Worm (Caenorhabditis elegans): Measurements from ENCODE around the gene srw-127.

The srw-127 gene

ce11 chrV:7017059-7017458 lies 4.3 kb downstream of the srw-127 start, which contains the start of gene srsx-32:
srsx-32 (plus strand) TSS chrV:7017359.
- no peak for TF ChIP-seq tab-1 (GFP tag; IDR thresholded peaks at IDR 0.05)
- no peak for TF ChIP-seq T22C8.4 (GFP tag; IDR thresholded peaks at IDR 0.05)
- no peak for TF ChIP-seq klf-2 (GFP tag; conservative IDR thresholded peaks at IDR 0.05)
- no peak for TF ChIP-seq ref-1 (GFP tag; conservative IDR thresholded peaks at IDR 0.05)
- TF ChIP-seq med-1 (GFP tag; optimal IDR thresholded peaks at IDR 0.05; ENCODE audit: insufficient read depth), result no peak
- TF ChIP-seq flt-1 (GFP tag; IDR thresholded peaks at IDR 0.05), result no peak
- no peak for TF ChIP-seq ztf-29 (GFP tag; IDR thresholded peaks at IDR 0.05)
- no peak for TF ChIP-seq cog-1 (tag; optimal IDR thresholded peaks at IDR 0.05)
- TF ChIP-seq ztf-23 (GFP tag; IDR thresholded peaks at IDR 0.05), result no peak

DNA sequence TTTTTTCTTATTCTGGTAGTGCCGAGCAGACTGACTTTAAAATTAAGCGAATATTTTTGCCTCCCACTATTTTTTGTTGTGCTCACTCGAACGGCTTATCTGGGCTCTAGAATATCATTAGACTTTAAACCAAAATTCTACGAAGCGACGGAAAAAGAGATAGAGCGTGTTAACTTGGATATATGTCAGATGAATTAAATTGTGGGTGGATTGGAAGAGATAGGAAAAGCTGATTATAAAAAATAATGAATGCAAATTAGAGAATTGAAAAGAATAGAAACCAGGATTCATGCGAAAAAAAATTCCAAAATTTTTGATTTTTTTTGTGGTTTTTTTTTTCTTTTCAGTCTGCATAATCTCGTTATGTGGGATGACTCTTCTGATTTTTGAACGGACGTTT lies 9.1 kb downstream of the srw-127 start, which contains the start of gene F20A1.4:
TSS of gene F20A1.4 (minus strand) at position 101 of the 400 bp plus-strand sequence.
- no peak for TF ChIP-seq ztf-29 (GFP tag; IDR thresholded peaks at IDR 0.05)
- TF ChIP-seq ref-1 (GFP tag; conservative IDR thresholded peaks at IDR 0.05), result no peak
- no peak for TF ChIP-seq klf-2 (GFP tag; conservative IDR thresholded peaks at IDR 0.05)
- no peak for TF ChIP-seq med-1 (GFP tag; optimal IDR thresholded peaks at IDR 0.05; ENCODE audit: insufficient read depth)

DNA sequence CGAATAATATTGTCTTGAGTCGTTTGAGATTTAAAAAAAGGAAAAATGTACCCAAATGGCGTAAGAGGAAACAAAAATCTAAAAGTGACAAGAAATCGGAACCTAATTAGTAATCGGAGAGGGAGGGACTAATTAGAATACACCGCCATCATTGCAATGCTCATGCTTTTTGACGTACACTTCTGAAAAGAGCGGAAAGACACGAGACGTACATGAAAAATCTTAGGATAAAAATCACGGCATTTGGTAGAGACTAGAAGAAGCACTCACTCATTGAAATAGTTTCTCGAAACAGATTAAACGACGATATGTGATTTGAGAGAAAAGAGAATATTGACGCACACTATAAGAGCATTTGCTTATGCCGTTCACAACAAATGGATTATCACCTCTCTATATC lies 10.3 kb downstream of the srw-127 start:
- TF ChIP-seq ztf-29 (GFP tag; IDR thresholded peaks at IDR 0.05) (no peak), cog-1 (tag; optimal IDR thresholded peaks at IDR 0.05) (no peak), med-1 (GFP tag; optimal IDR thresholded peaks at IDR 0.05; ENCODE audit: insufficient read depth) (no peak), T22C8.4 (GFP tag; IDR thresholded peaks at IDR 0.05) (no peak), ztf-23 (GFP tag; IDR thresholded peaks at IDR 0.05) (no peak), ref-1 (GFP tag; conservative IDR thresholded peaks at IDR 0.05) (no peak), tab-1 (GFP tag; IDR thresholded peaks at IDR 0.05) (no peak)

- TF ChIP-seq cog-1 (tag; optimal IDR thresholded peaks at IDR 0.05), result no peak
Measured at ce11 chrV:7027055-7027454, 14.3 kb downstream of the srw-127 start, which contains the start of gene F20A1.6. F20A1.6 (minus strand) TSS chrV:7027155.

- no peak for TF ChIP-seq flt-1 (GFP tag; IDR thresholded peaks at IDR 0.05)
- no peak for TF ChIP-seq ref-1 (GFP tag; conservative IDR thresholded peaks at IDR 0.05)
- no peak for TF ChIP-seq med-1 (GFP tag; optimal IDR thresholded peaks at IDR 0.05; ENCODE audit: insufficient read depth)
- no peak for TF ChIP-seq T22C8.4 (GFP tag; IDR thresholded peaks at IDR 0.05)
- no peak for TF ChIP-seq tab-1 (GFP tag; IDR thresholded peaks at IDR 0.05)
- no peak for TF ChIP-seq cog-1 (tag; optimal IDR thresholded peaks at IDR 0.05)
- no peak for TF ChIP-seq ztf-29 (GFP tag; IDR thresholded peaks at IDR 0.05)
- TF ChIP-seq ztf-23 (GFP tag; IDR thresholded peaks at IDR 0.05), result no peak
- no peak for TF ChIP-seq klf-2 (GFP tag; conservative IDR thresholded peaks at IDR 0.05)
Measured at ce11 chrV:7036475-7036874, 23.8 kb downstream of the srw-127 start, which contains the start of gene twk-11. twk-11 (minus strand) TSS chrV:7036575.

DNA sequence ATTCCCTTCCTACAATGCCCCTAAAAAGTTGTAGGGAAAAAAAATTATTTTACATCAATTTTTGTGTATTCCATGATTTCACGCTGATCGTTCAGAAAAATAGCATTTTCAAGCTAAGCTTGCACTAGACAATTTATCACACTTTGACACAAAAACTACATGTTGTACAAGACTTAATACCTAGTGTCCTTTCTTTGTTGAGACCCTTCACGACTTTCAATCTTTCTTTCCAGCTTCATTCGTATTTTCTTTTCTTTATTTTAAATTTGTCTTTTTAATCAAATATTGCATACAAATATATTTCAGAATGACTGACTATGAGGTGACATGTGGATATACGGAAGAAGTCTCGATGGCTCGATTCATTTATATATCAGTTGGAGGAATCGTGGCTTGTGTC lies 33.3 kb downstream of the srw-127 start, which contains the start of gene F20A1.2:
TSS of gene F20A1.2 (plus strand) at position 301 of the 400 bp plus-strand sequence.
- TF ChIP-seq med-1 (GFP tag; optimal IDR thresholded peaks at IDR 0.05; ENCODE audit: insufficient read depth) (no peak), tab-1 (GFP tag; IDR thresholded peaks at IDR 0.05) (no peak), ztf-29 (GFP tag; IDR thresholded peaks at IDR 0.05) (no peak), ref-1 (GFP tag; conservative IDR thresholded peaks at IDR 0.05) (no peak), flt-1 (GFP tag; IDR thresholded peaks at IDR 0.05) (no peak), ztf-23 (GFP tag; IDR thresholded peaks at IDR 0.05) (no peak), cog-1 (tag; optimal IDR thresholded peaks at IDR 0.05) (no peak), klf-2 (GFP tag; conservative IDR thresholded peaks at IDR 0.05) (no peak), T22C8.4 (GFP tag; IDR thresholded peaks at IDR 0.05) (no peak)

ce11 chrV:7047512-7047911 lies 34.8 kb downstream of the srw-127 start, which contains the start of gene F20A1.8:
F20A1.8 (minus strand) TSS chrV:7047612.
- TF ChIP-seq ztf-29 (GFP tag; IDR thresholded peaks at IDR 0.05) (no peak), flt-1 (GFP tag; IDR thresholded peaks at IDR 0.05) (no peak), T22C8.4 (GFP tag; IDR thresholded peaks at IDR 0.05) (no peak), tab-1 (GFP tag; IDR thresholded peaks at IDR 0.05) (no peak), cog-1 (tag; optimal IDR thresholded peaks at IDR 0.05) (no peak), klf-2 (GFP tag; conservative IDR thresholded peaks at IDR 0.05) (no peak), ref-1 (GFP tag; conservative IDR thresholded peaks at IDR 0.05) (no peak), med-1 (GFP tag; optimal IDR thresholded peaks at IDR 0.05; ENCODE audit: insufficient read depth) (no peak), ztf-23 (GFP tag; IDR thresholded peaks at IDR 0.05) (no peak)

DNA sequence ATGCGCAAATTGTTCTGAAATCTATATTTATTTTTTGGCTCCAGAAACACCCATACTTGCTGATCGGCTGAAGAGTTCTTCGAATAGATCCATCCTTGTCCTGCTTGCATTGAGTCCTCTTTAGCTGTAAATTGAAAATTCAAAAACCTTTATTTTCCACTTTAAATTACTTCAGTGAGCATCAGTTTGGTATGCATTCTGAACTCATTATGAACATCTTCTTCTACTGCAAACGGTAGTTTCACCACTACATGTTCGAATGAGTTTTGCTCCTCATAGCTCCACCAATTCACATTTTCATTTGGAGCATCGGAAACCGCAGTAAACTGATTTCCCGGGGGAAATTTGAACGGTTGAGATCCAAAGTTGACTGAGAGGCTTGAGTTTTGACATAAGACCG lies 37.4 kb downstream of the srw-127 start:
- TF ChIP-seq ref-1 (GFP tag; conservative IDR thresholded peaks at IDR 0.05), result no peak
- TF ChIP-seq ztf-29 (GFP tag; IDR thresholded peaks at IDR 0.05), result no peak
- TF ChIP-seq ztf-23 (GFP tag; IDR thresholded peaks at IDR 0.05), result no peak
- TF ChIP-seq T22C8.4 (GFP tag; IDR thresholded peaks at IDR 0.05), result no peak
- TF ChIP-seq med-1 (GFP tag; optimal IDR thresholded peaks at IDR 0.05; ENCODE audit: insufficient read depth), result no peak
- no peak for TF ChIP-seq flt-1 (GFP tag; IDR thresholded peaks at IDR 0.05)
- TF ChIP-seq klf-2 (GFP tag; conservative IDR thresholded peaks at IDR 0.05), result no peak
- no peak for TF ChIP-seq cog-1 (tag; optimal IDR thresholded peaks at IDR 0.05)
- no peak for TF ChIP-seq tab-1 (GFP tag; IDR thresholded peaks at IDR 0.05)

- no peak for TF ChIP-seq klf-2 (GFP tag; conservative IDR thresholded peaks at IDR 0.05)
- TF ChIP-seq ref-1 (GFP tag; conservative IDR thresholded peaks at IDR 0.05), result no peak
- no peak for TF ChIP-seq ztf-23 (GFP tag; IDR thresholded peaks at IDR 0.05)
- TF ChIP-seq ztf-29 (GFP tag; IDR thresholded peaks at IDR 0.05), result no peak
- TF ChIP-seq med-1 (GFP tag; optimal IDR thresholded peaks at IDR 0.05; ENCODE audit: insufficient read depth), result no peak
- TF ChIP-seq tab-1 (GFP tag; IDR thresholded peaks at IDR 0.05), result no peak
- no peak for TF ChIP-seq cog-1 (tag; optimal IDR thresholded peaks at IDR 0.05)
- no peak for TF ChIP-seq flt-1 (GFP tag; IDR thresholded peaks at IDR 0.05)
- TF ChIP-seq T22C8.4 (GFP tag; IDR thresholded peaks at IDR 0.05), result no peak
Measured at ce11 chrV:7051133-7051765, 38.5 kb downstream of the srw-127 start, which contains the start of the genes tofu-2 and spig-1. tofu-2 (minus strand) TSS chrV:7051248. spig-1 (plus strand) TSS chrV:7051715.

ce11 chrV:7053100-7053499 lies 40.4 kb downstream of the srw-127 start, which contains the start of gene txt-17:
txt-17 (minus strand) TSS chrV:7053200.
- TF ChIP-seq cog-1 (tag; optimal IDR thresholded peaks at IDR 0.05) (no peak), ztf-23 (GFP tag; IDR thresholded peaks at IDR 0.05) (no peak), klf-2 (GFP tag; conservative IDR thresholded peaks at IDR 0.05) (no peak), tab-1 (GFP tag; IDR thresholded peaks at IDR 0.05) (no peak), T22C8.4 (GFP tag; IDR thresholded peaks at IDR 0.05) (no peak), ref-1 (GFP tag; conservative IDR thresholded peaks at IDR 0.05) (no peak), med-1 (GFP tag; optimal IDR thresholded peaks at IDR 0.05; ENCODE audit: insufficient read depth) (no peak), ztf-29 (GFP tag; IDR thresholded peaks at IDR 0.05) (no peak), flt-1 (GFP tag; IDR thresholded peaks at IDR 0.05) (no peak)

Data from whole organism, midembryonic.